Fruit fly (Drosophila melanogaster): ENCODE measurements around the gene y.

dm6 chrX:392242-392641, 35.9 kb downstream of the y start:
- TF ChIP-seq Ets98B (GFP tag; IDR thresholded peaks at IDR 0.05), result no peak
- TF ChIP-seq CG12605 (GFP tag; IDR thresholded peaks at IDR 0.05), result no peak
- TF ChIP-seq EcR (GFP tag; optimal IDR thresholded peaks at IDR 0.05), result no peak
- no peak for TF ChIP-seq CG17806 (tag; optimal IDR thresholded peaks at IDR 0.05)
- no peak for TF ChIP-seq CG14655 (GFP tag; optimal IDR thresholded peaks at IDR 0.05)
- TF ChIP-seq fd96Ca (GFP tag; IDR thresholded peaks at IDR 0.05), result no peak
- TF ChIP-seq CG15710 (tag; optimal IDR thresholded peaks at IDR 0.05), result no peak
- no peak for TF ChIP-seq CG8301 (tag; optimal IDR thresholded peaks at IDR 0.05)
- no peak for TF ChIP-seq Pif1A (GFP tag; optimal IDR thresholded peaks at IDR 0.05)
- no peak for TF ChIP-seq CG8159 (tag; optimal IDR thresholded peaks at IDR 0.05)
- TF ChIP-seq D1 (tag; optimal IDR thresholded peaks at IDR 0.05), result no peak
- TF ChIP-seq Snoo (tag; optimal IDR thresholded peaks at IDR 0.05), result no peak
- TF ChIP-seq CG13204 (GFP tag; optimal IDR thresholded peaks at IDR 0.05), result no peak

Data from whole organism, pupa.